Fruit fly (Drosophila melanogaster): Measurements from ENCODE around the gene CG31871.

- TF ChIP-seq br (GFP tag; optimal IDR thresholded peaks at IDR 0.05) (no peak), woc (GFP tag; optimal IDR thresholded peaks at IDR 0.05) (no peak), Mio (GFP tag; optimal IDR thresholded peaks at IDR 0.05) (no peak), h (GFP tag; optimal IDR thresholded peaks at IDR 0.05) (no peak), pan (optimal IDR thresholded peaks at IDR 0.05) (no peak), usp (GFP tag; optimal IDR thresholded peaks at IDR 0.05) (no peak)
These were observed 47.5 kb downstream of the CG31871 start, which contains the start of gene Lip2 for dm6 chr2L:10709353-10709752.

Data from whole organism, wandering third instar larva.